Worm (Caenorhabditis elegans): Measurements from ENCODE around the gene E04D5.4.

E04D5.4 gene

DNA sequence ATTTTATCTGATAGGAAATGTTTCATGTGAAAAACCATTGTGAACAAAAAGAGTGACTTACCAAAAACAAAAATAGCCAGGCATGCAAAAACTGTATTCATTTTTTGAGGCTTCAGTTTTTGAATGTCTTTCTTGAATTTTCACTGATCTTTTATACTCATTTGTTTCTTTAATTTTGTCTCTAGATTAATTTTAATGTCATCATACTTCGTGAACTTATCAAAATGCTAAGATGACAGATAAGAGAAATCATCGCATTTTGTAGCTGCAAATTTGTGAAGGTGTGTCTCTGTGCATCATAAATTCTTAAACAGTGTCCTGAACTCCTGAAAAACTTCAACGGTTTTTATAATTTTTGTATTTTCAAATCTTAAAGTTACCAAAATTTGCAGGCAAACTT, 36.0 kb downstream of the E04D5.4 start, which contains the start of gene clec-58:
clec-58 (minus strand) TSS at position 101 of the 400 bp plus-strand sequence.
- no peak for TF ChIP-seq snpc-4 (tag; optimal IDR thresholded peaks at IDR 0.05)
- TF ChIP-seq ceh-16 (tag; optimal IDR thresholded peaks at IDR 0.05) = no peak
- TF ChIP-seq elt-3 (tag; optimal IDR thresholded peaks at IDR 0.05) = no peak

- TF ChIP-seq egl-27 (tag; optimal IDR thresholded peaks at IDR 0.05) (no peak), ZK546.5 (tag; optimal IDR thresholded peaks at IDR 0.05) (no peak), eor-1 (tag; optimal IDR thresholded peaks at IDR 0.05) (no peak), nhr-237 (tag; optimal IDR thresholded peaks at IDR 0.05) (no peak), ama-1 (optimal IDR thresholded peaks at IDR 0.05) (no peak)
Observed at ce11 chrII:10476959-10477358, 36.9 kb downstream of the E04D5.4 start, which contains the start of gene ZK666.4. ZK666.4 (plus strand) TSS chrII:10477259.

- TF ChIP-seq nhr-76 (tag; optimal IDR thresholded peaks at IDR 0.05) (no peak), egl-27 (tag; optimal IDR thresholded peaks at IDR 0.05) (no peak), nhr-77 (tag; optimal IDR thresholded peaks at IDR 0.05) (no peak), lsy-12 (tag; optimal IDR thresholded peaks at IDR 0.05) (no peak), pha-4 (tag; optimal IDR thresholded peaks at IDR 0.05) (no peak), mml-1 (tag; optimal IDR thresholded peaks at IDR 0.05) (no peak), nhr-11 (tag; optimal IDR thresholded peaks at IDR 0.05) (no peak), elt-2 (tag; optimal IDR thresholded peaks at IDR 0.05) (no peak), aly-2 (tag; optimal IDR thresholded peaks at IDR 0.05) (no peak), sea-2 (GFP tag; optimal IDR thresholded peaks at IDR 0.05) (no peak), ceh-9 (tag; optimal IDR thresholded peaks at IDR 0.05) (no peak), unc-62 (GFP tag; optimal IDR thresholded peaks at IDR 0.05) (no peak)
Observed at ce11 chrII:10479348-10479747, 39.3 kb downstream of the E04D5.4 start, which contains the start of gene clec-59. clec-59 (minus strand) TSS chrII:10479448.

- TF ChIP-seq nhr-25 (tag; optimal IDR thresholded peaks at IDR 0.05) = no peak
- no peak for TF ChIP-seq fos-1 (tag; optimal IDR thresholded peaks at IDR 0.05)
- no peak for TF ChIP-seq nhr-28 (tag; optimal IDR thresholded peaks at IDR 0.05)
- TF ChIP-seq skn-1 (tag; optimal IDR thresholded peaks at IDR 0.05) = no peak
- no peak for TF ChIP-seq ceh-9 (tag; optimal IDR thresholded peaks at IDR 0.05)
- TF ChIP-seq daf-12 (tag; optimal IDR thresholded peaks at IDR 0.05) = no peak
- TF ChIP-seq elt-2 (tag; optimal IDR thresholded peaks at IDR 0.05) = no peak
- TF ChIP-seq egl-5 (tag; optimal IDR thresholded peaks at IDR 0.05) = no peak
Observed at ce11 chrII:10480043-10480442, 40.0 kb downstream of the E04D5.4 start.

DNA sequence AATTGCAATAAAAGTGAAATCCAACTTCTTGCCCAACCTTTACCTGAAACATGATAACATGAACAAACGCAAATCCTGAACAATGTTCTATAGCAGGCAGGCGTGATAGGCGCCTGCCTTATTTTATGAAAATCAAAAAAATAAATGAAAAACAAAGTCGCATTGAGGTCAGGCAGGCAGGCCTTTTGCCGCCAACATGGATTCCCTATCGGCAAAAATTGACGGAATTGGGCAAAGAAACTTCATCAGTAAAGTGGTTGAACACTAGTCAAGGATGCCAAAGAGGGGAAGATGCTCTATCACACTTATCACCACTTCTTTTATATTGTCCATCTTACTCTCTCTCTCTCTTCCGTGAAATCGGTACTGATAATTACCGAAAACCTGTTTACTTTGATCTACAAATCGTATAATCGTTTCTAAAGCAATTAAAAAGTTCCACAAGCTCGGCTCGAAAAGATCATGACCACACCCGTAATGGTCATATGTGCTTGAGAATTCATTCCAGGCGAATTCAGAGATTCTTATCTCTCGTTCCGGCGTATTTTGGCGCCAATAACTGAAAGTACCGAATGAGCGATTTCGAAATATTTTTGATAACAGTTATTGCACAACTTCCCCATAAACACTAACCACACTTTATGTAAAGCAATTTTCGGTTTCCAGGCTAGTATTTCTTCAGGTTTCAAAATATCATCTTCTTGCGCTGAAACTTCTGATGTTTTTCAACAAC, 41.9 kb downstream of the E04D5.4 start, which contains the start of the genes clec-60 and ZK666.11:
clec-60 (minus strand) TSS at position 51 of the 733 bp plus-strand sequence.
ZK666.11 (plus strand) TSS at position 699 of the 733 bp plus-strand sequence.
- TF ChIP-seq nhr-76 (tag; optimal IDR thresholded peaks at IDR 0.05) (no peak), fkh-2 (tag; optimal IDR thresholded peaks at IDR 0.05) (no peak), pqm-1 (tag; optimal IDR thresholded peaks at IDR 0.05) (peak; percentile 36), elt-2 (tag; optimal IDR thresholded peaks at IDR 0.05) (peak; percentile 57), fos-1 (tag; optimal IDR thresholded peaks at IDR 0.05) (no peak), jun-1 (tag; optimal IDR thresholded peaks at IDR 0.05) (peak; percentile 7), lin-15B (tag; optimal IDR thresholded peaks at IDR 0.05) (no peak), ZK546.5 (tag; optimal IDR thresholded peaks at IDR 0.05) (no peak)

- TF ChIP-seq pqm-1 (tag; optimal IDR thresholded peaks at IDR 0.05) (peak; percentile 48), fos-1 (tag; optimal IDR thresholded peaks at IDR 0.05) (no peak), elt-2 (tag; optimal IDR thresholded peaks at IDR 0.05) (peak; percentile 67)
Observed at ce11 chrII:10482899-10483298, 42.8 kb downstream of the E04D5.4 start.

- TF ChIP-seq fkh-2 (tag; optimal IDR thresholded peaks at IDR 0.05) (no peak), snpc-4 (tag; optimal IDR thresholded peaks at IDR 0.05) (no peak), nhr-76 (tag; optimal IDR thresholded peaks at IDR 0.05) (no peak)
Observed at ce11 chrII:10483860-10484259, 43.8 kb downstream of the E04D5.4 start.
